Worm (Caenorhabditis elegans) whole organism, L4/young adult: ENCODE results near the gene ubh-3.
A peak's percentile ranks its signal among the peaks of the same experiment; 100 is the strongest.

ENCODE experiments used
- W03F9.2 ChIP-seq: fragments of 150-350 bp; optimal IDR thresholded peaks from 2 replicates; lab custom pipeline; 2014; ENCODE audit warnings: missing biosample characterization, missing genetic modification characterization
- dao-5 ChIP-seq: sonication (generic microtip); optimal IDR thresholded peaks from 2 replicates; lab custom pipeline; 2016; ENCODE audit warnings: missing genotype, missing genetic modification characterization, moderate library complexity, missing compliant biosample characterization
- him-1 ChIP-seq: sonication (generic microtip); optimal IDR thresholded peaks from 2 replicates; lab custom pipeline; 2016; ENCODE audit warnings: missing genotype, missing genetic modification reagents, missing genetic modification characterization, missing compliant biosample characterization

The ubh-3 gene

DNA sequence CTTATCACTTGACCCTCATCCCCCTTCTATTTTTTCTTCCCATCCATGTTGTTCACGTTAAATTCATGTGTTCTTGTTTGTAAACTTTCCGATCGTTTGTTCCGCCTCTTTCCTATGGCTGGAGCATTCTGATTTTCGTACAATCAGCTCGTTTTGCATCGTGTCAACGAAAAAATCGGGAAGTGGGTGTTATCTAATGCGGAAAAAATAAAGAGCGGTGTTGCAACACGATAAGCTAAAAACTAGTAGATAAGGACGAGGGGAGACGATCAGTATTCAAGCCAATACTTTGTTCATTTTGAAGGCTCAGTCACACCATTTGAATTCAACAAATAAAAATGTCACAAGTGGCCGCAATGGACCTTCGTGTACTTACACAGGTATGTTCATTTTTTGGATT lies 16.2 kb upstream of the ubh-3 start, which contains the start of gene acs-1:
Gene acs-1, plus strand, starts transcription at position 233 of the 400 bp plus-strand sequence.
- no peak for TF ChIP-seq dao-5 (tag; lab: Kevin White, UChicago)
- TF ChIP-seq W03F9.2 (tag; lab: Kevin White, UChicago), result no peak
- no peak for TF ChIP-seq him-1 (tag; lab: Kevin White, UChicago)

DNA sequence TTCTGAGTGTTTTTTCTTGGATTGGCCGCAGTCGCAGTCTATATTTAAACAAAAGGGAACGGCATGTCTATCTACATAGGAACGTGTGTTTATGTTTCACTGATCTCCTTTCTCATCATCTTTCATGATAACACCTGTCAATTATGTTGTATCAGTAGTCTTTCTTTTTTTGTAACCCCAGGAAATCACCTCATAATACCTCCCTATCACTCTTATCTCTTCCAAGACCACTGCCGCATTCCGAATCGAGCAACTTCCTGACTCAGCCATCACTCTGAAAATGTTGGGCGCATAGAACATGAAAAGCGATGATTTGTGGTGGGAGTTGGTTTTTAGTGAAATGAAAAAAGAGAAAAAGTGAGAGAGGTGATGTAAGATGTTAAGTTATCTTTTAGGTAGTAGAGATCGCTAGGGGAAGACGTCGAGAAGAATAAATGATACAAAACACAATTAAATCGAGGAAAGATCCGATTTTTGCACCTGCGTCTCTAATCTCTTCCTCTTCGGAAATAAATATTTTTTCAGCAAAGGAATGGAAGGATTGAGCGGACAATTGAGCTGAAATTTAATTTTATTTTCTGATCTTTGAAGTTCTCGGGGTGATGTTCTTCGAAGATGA lies 14.4 kb upstream of the ubh-3 start:
- TF ChIP-seq dao-5 (tag; lab: Kevin White, UChicago) (no peak), him-1 (tag; lab: Kevin White, UChicago) (no peak), W03F9.2 (tag; lab: Kevin White, UChicago) (no peak)

DNA sequence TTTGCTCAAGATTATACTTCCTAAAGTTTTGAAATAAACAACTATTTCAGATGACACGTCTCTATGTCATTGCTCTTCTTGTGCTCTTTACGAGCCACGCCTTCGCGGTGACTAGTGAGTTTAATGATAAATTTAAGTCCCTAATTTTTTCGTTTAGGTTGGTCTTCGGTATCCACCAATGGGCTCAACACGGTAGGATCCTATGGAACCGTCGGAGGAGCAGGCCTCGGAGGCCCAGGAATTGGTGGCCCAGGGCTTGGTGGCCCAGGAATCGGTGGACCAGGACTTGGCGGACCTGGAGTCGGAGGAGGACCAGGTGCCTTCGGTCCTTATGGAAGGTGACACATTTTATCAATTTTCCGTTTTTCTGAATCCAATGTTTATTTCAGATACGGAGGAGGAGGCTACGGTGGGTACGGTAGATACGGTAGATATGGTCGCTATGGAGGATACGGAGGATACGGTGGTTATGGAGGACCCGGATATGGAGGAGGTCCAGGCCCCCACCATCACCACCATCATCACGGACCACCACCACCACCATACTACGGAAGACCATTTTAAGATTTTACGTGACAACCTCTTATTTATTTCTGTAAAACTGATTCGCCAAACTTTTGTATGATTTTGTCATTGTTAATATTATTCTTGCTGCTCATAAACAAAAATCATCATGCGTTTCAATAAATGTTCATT lies 11.9 kb upstream of the ubh-3 start, which contains the start of the genes F46E10.2 and F46E10.18:
Gene F46E10.2, plus strand, starts transcription at position 51 of the 696 bp plus-strand sequence.
Gene F46E10.18, plus strand, starts transcription at position 646 of the 696 bp plus-strand sequence.
- TF ChIP-seq W03F9.2 (tag; lab: Kevin White, UChicago), result no peak
- no peak for TF ChIP-seq dao-5 (tag; lab: Kevin White, UChicago)
- no peak for TF ChIP-seq him-1 (tag; lab: Kevin White, UChicago)

DNA sequence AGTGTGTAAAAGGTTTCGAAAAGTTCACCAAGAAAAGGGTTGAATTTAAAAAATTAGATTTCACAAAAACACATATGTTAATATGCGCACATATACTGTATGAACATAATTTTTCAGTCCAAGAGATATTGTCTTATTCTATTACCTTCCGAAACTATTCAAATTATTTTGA lies 9.5 kb upstream of the ubh-3 start, which contains the start of gene F46E10.3:
Gene F46E10.3, plus strand, starts transcription at position 73 of the 172 bp plus-strand sequence.
- TF ChIP-seq him-1 (tag; lab: Kevin White, UChicago) (no peak), W03F9.2 (tag; lab: Kevin White, UChicago) (no peak), dao-5 (tag; lab: Kevin White, UChicago) (no peak)

DNA sequence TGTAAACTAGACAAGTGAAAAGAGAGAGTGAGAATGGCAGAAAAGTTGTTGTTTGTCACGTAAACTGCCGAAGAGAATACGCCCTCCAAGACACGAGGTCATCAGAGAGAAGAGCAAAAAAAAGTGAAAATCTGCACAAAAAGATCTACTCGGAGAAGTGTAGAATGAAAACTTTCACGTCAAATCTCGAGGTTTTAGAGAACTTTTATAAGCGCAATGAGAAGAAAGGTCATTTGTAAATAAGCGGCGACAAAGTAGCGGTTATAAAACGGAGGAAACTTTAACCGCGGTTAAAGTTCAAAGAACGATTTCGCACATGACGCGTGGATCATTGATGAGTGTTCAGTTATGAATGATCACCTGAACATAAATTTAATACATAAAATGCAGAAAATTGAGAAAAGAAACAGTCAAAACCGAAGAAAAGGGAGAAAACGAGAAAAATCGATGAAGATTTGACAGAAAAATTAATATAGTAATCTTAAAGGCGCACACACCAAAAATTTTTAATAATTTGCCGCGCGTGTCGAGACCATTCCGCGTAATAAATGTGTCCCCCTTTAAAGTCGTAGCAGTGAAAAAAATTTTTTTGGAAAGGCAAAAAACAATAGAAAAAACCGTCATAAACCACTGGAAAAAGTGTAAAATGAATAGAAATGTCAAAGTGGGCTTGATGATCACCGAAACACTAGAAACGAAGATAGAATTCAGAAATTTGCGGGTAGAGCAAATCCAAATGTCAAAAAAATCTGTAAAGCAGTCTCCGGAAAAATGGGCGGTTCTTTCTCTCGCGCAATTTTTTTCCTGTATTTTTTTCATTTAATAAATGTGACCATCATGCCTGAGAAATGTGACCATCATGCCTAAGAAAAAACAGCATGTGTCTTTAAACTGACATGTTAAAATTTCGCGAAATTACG lies 9.0 kb upstream of the ubh-3 start:
- TF ChIP-seq W03F9.2 (tag; lab: Kevin White, UChicago) (no peak), him-1 (tag; lab: Kevin White, UChicago) (no peak), dao-5 (tag; lab: Kevin White, UChicago) (no peak)

DNA sequence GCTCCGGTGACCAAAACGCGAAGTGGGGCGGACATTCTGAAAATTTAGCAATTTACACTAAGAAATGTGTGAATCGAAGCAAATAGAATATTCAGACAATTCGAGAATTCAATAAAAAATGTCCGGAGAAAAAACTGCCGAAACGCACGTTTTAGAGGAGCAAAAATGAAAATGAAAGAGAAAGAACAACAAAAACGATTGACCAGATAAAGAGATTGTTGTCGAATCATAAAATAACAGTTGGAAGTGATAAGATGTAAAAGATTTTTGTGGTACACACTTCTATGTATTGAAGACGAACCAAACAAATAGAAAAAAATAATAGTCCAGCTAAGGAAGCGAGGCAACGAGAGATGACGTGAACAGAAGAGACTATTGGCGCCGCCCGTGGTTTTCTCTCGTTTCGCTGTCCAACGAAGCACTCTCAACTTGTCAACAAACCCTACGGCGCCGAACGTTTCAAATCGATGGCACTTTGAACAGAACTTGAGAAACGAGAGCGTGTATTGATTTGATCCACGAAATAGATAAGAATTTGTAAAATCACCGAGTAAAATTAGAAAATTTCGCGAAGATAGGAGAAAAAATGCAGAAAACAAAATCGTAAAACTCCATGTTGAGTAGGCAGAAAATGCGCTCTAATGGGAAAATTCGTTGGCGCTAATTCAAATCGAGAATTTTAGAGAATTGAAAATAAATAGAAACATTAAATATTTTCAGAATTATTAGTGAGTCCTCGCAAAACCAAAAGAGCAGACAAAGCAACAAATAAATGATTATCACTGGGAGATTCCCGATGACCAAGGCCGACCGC lies 8.1 kb upstream of the ubh-3 start, which contains the start of gene mdh-1:
Gene mdh-1, minus strand, starts transcription at position 36 of the 814 bp plus-strand sequence.
- TF ChIP-seq him-1 (tag; lab: Kevin White, UChicago) (no peak), W03F9.2 (tag; lab: Kevin White, UChicago) (no peak), dao-5 (tag; lab: Kevin White, UChicago) (no peak)

DNA sequence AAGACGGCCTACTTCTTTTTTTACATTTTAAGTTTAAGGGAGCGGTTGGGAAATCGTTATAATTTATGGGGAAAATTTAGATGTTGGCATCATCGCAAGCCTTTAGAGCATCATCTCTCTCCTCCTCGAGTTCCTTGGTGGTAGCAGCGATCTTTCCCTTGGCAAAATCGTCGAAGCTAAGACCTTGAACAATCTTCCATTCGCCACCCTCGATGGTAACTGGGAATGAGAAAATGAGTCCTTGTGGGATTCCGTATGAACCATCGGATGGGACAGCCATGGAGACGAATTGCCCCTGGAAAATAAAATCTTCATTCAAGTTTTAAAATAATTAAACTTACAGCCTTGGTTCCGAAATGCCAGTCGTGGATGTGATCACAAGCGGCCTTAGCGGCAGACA lies 6.7 kb upstream of the ubh-3 start:
- TF ChIP-seq dao-5 (tag; lab: Kevin White, UChicago) (no peak), W03F9.2 (tag; lab: Kevin White, UChicago) (no peak), him-1 (tag; lab: Kevin White, UChicago) (no peak)

DNA sequence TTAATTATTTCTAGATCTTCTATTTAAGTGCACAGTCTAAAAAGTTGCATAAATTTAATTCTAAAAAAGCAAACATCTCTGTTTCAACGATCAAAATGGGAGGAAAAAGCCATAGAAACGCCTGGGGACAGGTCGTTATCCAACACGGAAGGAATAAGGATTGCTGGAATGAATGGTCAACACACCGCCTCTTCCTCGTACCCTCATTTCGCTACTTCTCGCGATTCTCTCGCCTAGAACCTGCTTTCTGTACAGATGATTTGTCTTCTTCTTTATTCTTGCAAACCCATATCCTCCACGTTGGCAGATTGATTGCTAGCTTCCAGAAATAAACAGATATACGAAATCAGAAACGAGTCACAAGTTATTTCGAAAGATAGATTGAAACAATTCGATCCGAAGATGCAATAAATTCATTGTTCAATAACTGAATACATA lies 6.3 kb upstream of the ubh-3 start, which contains the start of gene dpy-11:
Gene dpy-11, minus strand, starts transcription at position 354 of the 438 bp plus-strand sequence.
- TF ChIP-seq him-1 (tag; lab: Kevin White, UChicago) (no peak), W03F9.2 (tag; lab: Kevin White, UChicago) (peak; percentile 18)

DNA sequence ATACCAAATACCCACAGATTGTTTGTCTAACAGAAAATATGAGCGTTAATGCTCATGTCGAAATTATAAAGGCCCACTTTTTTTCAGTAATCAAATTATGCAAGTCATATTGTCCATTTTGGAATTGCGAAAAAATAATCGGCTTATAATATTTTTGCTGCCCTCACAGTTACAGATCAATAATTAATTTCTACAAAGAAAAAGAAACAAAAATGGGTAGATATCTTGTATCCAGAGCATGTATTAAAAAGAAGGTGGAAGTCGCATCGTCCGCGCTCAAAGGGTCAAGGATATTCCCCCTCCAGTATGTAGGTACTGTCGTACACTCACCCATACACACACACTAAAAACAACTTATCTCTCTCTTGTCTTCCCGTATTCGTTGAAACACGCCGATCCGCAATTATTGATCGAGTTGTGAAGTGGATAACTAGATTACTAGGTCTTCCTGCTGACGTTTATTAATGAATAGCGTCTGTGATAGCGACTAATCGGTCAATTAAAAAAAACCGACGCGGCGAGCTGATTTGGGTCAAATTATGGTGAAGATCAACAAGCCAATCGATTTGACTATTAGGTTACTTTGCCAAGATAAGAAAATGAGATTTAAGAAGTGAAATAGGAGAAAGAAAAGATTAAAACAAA lies 5.3 kb upstream of the ubh-3 start:
- TF ChIP-seq him-1 (tag; lab: Kevin White, UChicago), result no peak
- no peak for TF ChIP-seq dao-5 (tag; lab: Kevin White, UChicago)
- TF ChIP-seq W03F9.2 (tag; lab: Kevin White, UChicago), result no peak

DNA sequence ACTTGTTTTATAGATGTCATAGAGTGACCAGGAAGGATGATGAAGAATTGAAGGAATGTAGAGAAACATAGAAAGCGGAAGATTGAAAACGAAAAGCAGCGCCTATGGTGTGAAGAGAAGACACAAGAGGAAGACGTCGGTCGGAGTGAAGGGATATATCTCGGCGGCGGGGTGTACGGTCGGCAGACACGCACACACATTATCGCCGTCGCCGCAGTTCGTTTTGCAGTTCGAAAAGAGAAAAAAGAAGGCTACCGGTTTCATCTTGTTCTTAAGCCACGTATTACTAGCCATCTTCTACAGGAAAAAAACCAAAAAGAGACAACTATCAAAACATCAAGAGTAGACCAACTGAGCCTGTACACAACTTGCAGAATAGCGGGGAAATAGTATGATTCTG lies 4.8 kb upstream of the ubh-3 start:
- TF ChIP-seq dao-5 (tag; lab: Kevin White, UChicago) (no peak), him-1 (tag; lab: Kevin White, UChicago) (no peak), W03F9.2 (tag; lab: Kevin White, UChicago) (no peak)

DNA sequence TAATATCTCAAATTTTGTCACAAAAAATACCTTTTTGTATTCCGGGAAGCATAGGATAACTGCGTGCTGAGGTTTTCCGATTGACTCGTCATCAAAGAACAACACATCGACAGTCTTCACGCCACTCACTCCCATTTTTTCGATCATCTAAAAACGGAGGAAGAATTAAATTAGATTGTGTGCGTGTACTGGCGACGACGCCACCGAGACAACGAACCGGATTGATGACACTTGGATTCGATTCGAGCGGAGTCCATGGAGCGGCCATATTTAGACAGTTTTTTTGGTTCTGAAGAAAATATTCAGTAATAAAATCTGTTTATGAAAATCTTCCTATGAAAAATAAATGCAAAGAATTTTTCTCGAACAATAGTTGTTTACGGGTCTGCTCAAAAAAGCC lies 2.5 kb upstream of the ubh-3 start, which contains the start of gene ubh-1:
Gene ubh-1, minus strand, starts transcription at position 289 of the 400 bp plus-strand sequence.
- TF ChIP-seq him-1 (tag; lab: Kevin White, UChicago) (no peak), W03F9.2 (tag; lab: Kevin White, UChicago) (no peak), dao-5 (tag; lab: Kevin White, UChicago) (no peak)

DNA sequence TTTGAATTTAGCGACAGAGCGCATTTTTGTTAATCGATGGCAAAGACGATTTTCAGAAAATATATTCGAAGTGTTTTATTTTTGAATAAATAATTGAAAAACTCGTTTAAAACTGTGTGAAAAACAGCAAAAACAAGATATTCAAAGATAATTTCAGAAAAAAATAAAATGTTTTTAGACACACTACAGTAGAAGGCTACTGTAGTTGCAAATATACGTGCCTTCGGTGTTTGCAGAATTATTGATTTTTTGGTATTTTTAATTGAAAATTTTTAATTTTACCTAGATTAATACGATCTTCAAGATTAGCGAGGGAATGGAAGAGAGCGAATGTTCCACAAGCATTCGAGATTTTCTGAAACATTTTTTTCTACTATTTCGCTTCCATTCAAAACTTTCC lies 2.0 kb upstream of the ubh-3 start:
- TF ChIP-seq W03F9.2 (tag; lab: Kevin White, UChicago) (no peak), dao-5 (tag; lab: Kevin White, UChicago) (no peak), him-1 (tag; lab: Kevin White, UChicago) (no peak)
